Fruit fly (Drosophila melanogaster) whole organism, pupa: ENCODE measurements around the gene E2f2.

Experiments used
- CG10348 ChIP-seq: fragments of 200-800 bp; sonication (Bioruptor generic); IDR thresholded peaks from 2 replicates; pipeline ENCODE4 v1.3.6; 2022; ENCODE audit warnings: missing biosample characterization, missing genetic modification characterization
- CG12605 ChIP-seq: fragments of 200-800 bp; sonication (Bioruptor generic); IDR thresholded peaks from 2 replicates; pipeline ENCODE4 v1.3.6; 2022; ENCODE audit warnings: missing biosample characterization, missing genetic modification characterization
- CG13204 ChIP-seq: fragments of 200-800 bp; sonication (Bioruptor generic); optimal IDR thresholded peaks from 2 replicates; lab custom pipeline; 2018; ENCODE audit warnings: missing biosample characterization, mild to moderate bottlenecking, missing genetic modification characterization, moderate library complexity
- CG14655 ChIP-seq: fragments of 200-800 bp; sonication (Bioruptor generic); optimal IDR thresholded peaks from 3 replicates; lab custom pipeline; 2017; ENCODE audit warnings: mild to moderate bottlenecking, missing biosample characterization, missing genetic modification reagents, missing genetic modification characterization
- CG15710 ChIP-seq: fragments of 200-800 bp; sonication (Bioruptor generic); optimal IDR thresholded peaks from 2 replicates; lab custom pipeline; 2018; ENCODE audit warnings: missing biosample characterization, mild to moderate bottlenecking, missing genetic modification characterization, moderate library complexity
- CG17806 ChIP-seq: fragments of 200-800 bp; sonication (Bioruptor generic); optimal IDR thresholded peaks from 2 replicates; lab custom pipeline; 2018; ENCODE audit warnings: missing biosample characterization, mild to moderate bottlenecking, missing genetic modification characterization, moderate library complexity
- CG32121 ChIP-seq: fragments of 200-800 bp; sonication (Bioruptor generic); IDR thresholded peaks from 2 replicates; pipeline ENCODE4 v1.3.6; 2022; ENCODE audit warnings: missing biosample characterization, missing genetic modification characterization
- CG34367 ChIP-seq: fragments of 200-800 bp; sonication (Bioruptor generic); optimal IDR thresholded peaks from 2 replicates; lab custom pipeline; 2018; ENCODE audit warnings: missing biosample characterization, mild to moderate bottlenecking, missing genetic modification characterization
- CG4496 ChIP-seq: fragments of 200-800 bp; sonication (Bioruptor generic); IDR thresholded peaks from 3 replicates; pipeline ENCODE4 v1.3.6; 2022; ENCODE audit warnings: missing biosample characterization, missing genetic modification characterization
- CG8159 ChIP-seq: fragments of 200-800 bp; sonication (Bioruptor generic); optimal IDR thresholded peaks from 3 replicates; lab custom pipeline; 2018; ENCODE audit warnings: missing biosample characterization, mild to moderate bottlenecking, missing genetic modification characterization, moderate library complexity
- CG8301 ChIP-seq: fragments of 200-800 bp; sonication (Bioruptor generic); optimal IDR thresholded peaks from 2 replicates; lab custom pipeline; 2018; ENCODE audit warnings: missing biosample characterization, mild to moderate bottlenecking, missing genetic modification characterization
- CG9948 ChIP-seq: fragments of 200-800 bp; sonication (Bioruptor generic); optimal IDR thresholded peaks from 2 replicates; lab custom pipeline; 2018; ENCODE audit warnings: missing biosample characterization, mild to moderate bottlenecking, missing genetic modification characterization, moderate library complexity
- D1 ChIP-seq: fragments of 200-800 bp; sonication (Bioruptor generic); optimal IDR thresholded peaks from 2 replicates; lab custom pipeline; 2018; ENCODE audit warnings: missing biosample characterization, mild to moderate bottlenecking, missing genetic modification characterization, moderate library complexity
- EcR ChIP-seq: fragments of 200-800 bp; sonication (Bioruptor generic); optimal IDR thresholded peaks from 3 replicates; lab custom pipeline; 2019; ENCODE audit warnings: missing biosample characterization, missing genetic modification characterization, mild to moderate bottlenecking, moderate library complexity, missing genetic modification reagents
- Ets98B ChIP-seq: fragments of 200-800 bp; sonication (Bioruptor generic); IDR thresholded peaks from 2 replicates; pipeline ENCODE4 v1.3.6; 2022; ENCODE audit warnings: missing biosample characterization, missing genetic modification characterization
- Pif1A ChIP-seq: fragments of 200-800 bp; sonication (Bioruptor generic); optimal IDR thresholded peaks from 3 replicates; lab custom pipeline; 2016; ENCODE audit warnings: missing biosample characterization, missing genetic modification characterization
- Pif1B ChIP-seq: fragments of 200-800 bp; sonication (Bioruptor generic); optimal IDR thresholded peaks from 3 replicates; lab custom pipeline; 2016; ENCODE audit warnings: missing biosample characterization, missing genetic modification characterization
- Snoo ChIP-seq: fragments of 200-800 bp; sonication (Bioruptor generic); optimal IDR thresholded peaks from 3 replicates; lab custom pipeline; 2017; ENCODE audit warnings: missing biosample characterization, mild to moderate bottlenecking, missing genetic modification characterization, inconsistent platforms
- fd96Ca ChIP-seq: fragments of 200-800 bp; sonication (Bioruptor generic); IDR thresholded peaks from 3 replicates; pipeline ENCODE4 v1.3.6; 2022; ENCODE audit warnings: missing biosample characterization, missing genetic modification characterization
- gl ChIP-seq: fragments of 200-800 bp; sonication (Bioruptor generic); optimal IDR thresholded peaks from 2 replicates; lab custom pipeline; 2018; ENCODE audit warnings: missing biosample characterization, mild to moderate bottlenecking, missing genetic modification characterization
- rn ChIP-seq: fragments of 200-800 bp; sonication (Bioruptor generic); IDR thresholded peaks from 2 replicates; pipeline ENCODE4 v1.3.6; 2022; ENCODE audit warnings: missing biosample characterization, missing genetic modification characterization

Gene E2f2

dm6 chr2L:21178436-21179216, 22.1 kb upstream of the E2f2 start:
- TF ChIP-seq CG32121 (GFP tag; lab: Robert Waterston, UW) (no peak), EcR (GFP tag; lab: Kevin White, UChicago) (peak; percentile 9)

DNA sequence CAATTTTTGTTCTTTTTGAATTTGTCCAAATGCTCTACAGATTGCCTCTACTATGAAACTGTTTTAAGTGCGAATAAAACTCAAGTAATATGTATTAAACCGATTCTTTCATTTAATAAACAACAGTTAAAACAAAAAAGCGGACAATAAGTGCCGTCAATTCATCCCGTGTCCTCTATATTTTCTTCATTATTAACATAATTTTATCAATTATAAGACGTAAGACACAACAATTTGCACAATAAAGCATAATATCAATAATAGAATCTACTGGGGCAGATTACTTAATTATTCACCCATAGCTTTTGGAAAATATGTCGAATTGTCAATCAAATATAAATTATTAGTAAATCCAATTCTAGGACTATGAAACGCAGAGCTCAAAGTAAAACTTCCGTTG, 16.4 kb upstream of the E2f2 start, which contains the start of gene CG31627:
Gene CG31627 (plus strand): TSS at position 301 of the 400 bp plus-strand sequence.
- TF ChIP-seq CG34367 (tag; lab: Kevin White, UChicago) = no peak
- TF ChIP-seq, all 21 proteins: peak for 0

- TF ChIP-seq Pif1A (no peak), D1 (tag; lab: Kevin White, UChicago) (no peak), EcR (GFP tag; lab: Kevin White, UChicago) (no peak), CG17806 (tag; lab: Kevin White, UChicago) (no peak), CG32121 (GFP tag; lab: Robert Waterston, UW) (no peak), CG15710 (tag; lab: Kevin White, UChicago) (no peak), Pif1B (GFP tag; lab: Kevin White, UChicago) (no peak), Ets98B (GFP tag; lab: Robert Waterston, UW) (no peak), rn (no peak), CG12605 (GFP tag; lab: Robert Waterston, UW) (no peak), gl (tag; lab: Kevin White, UChicago) (no peak), CG9948 (no peak), CG8159 (tag; lab: Kevin White, UChicago) (no peak), CG34367 (tag; lab: Kevin White, UChicago) (no peak), CG14655 (no peak), fd96Ca (no peak), CG10348 (no peak)
These were observed 13.3 kb upstream of the E2f2 start for dm6 chr2L:21169863-21170262.

DNA sequence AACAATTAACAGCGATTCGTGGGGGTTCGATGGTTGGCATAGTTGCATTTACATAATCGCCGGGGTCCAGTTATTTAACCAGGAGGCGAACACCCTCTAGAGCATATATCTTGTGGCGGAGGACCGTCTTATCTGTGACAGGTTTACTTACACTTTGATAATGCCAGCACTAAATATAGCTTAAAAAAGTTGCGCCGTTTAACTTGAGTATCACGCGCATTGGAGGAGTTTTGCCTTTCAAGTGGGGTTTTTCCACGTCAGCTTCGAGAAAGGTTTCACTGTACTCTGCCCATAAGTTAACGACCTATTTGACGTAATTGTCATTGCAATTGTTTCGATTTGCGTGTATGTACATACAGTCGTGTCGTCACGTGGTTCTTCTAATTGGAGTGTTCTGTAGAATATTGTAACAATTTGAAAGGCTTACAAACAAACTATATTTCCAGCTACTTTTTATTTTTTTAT, 12.6 kb upstream of the E2f2 start:
- TF ChIP-seq Snoo (tag; lab: Kevin White, UChicago) (no peak), CG34367 (tag; lab: Kevin White, UChicago) (no peak), EcR (GFP tag; lab: Kevin White, UChicago) (peak; percentile 78)

DNA sequence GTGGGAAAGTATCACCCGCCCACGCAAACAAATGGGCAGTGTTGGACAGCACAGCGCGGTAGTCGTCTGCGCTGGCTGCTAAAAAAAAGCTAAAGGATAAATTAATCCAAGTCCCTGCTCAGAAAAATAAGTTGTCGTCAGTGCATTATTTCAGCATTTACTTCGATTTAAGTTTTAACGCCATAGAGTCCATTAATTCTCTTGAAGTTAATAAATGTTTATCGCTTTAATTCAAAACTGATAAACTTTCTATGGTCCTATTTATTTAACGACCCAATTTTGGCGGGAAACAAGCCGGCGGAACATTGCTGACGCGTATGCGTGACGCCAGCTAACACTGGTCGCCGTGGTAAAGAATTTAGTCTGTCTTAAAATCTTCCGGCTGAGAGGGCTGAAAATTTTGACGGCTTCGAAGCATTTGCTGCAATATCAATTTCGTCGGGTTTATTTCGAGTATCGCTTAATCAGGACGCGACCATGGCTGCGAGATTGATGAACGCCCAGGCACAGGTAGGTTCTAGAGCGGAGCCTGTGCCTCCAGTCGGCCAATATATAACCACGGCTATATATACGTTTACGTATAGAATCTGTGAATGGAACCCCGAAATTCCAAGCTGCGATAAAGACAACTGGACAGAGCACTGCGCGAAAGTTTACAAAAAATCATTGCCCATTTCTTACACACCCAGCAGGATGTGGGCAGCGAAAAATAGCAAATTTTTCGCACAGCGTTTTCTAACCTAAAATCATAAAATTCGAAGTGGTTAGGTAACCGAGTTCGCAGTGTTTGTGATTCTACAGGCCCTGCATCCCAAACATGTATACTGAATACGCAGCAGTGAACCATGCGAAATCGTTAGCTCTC, 12.0 kb upstream of the E2f2 start, which contains the start of the genes mAcon1, CG43345 and CG43346:
Gene mAcon1 (plus strand): TSS at position 276 of the 865 bp plus-strand sequence.
Gene CG43345 (minus strand): TSS at position 287 of the 865 bp plus-strand sequence.
Gene CG43346 (minus strand): TSS at position 287 of the 865 bp plus-strand sequence.
- TF ChIP-seq CG4496 (peak; percentile 34; the same call in 1 of the 3 replicates), CG8159 (tag; lab: Kevin White, UChicago) (peak; percentile 76), EcR (GFP tag; lab: Kevin White, UChicago) (no peak), CG13204 (no peak), CG34367 (tag; lab: Kevin White, UChicago) (no peak), CG14655 (no peak), fd96Ca (peak; percentile 71), CG8301 (peak; percentile 66), D1 (tag; lab: Kevin White, UChicago) (no peak), Ets98B (GFP tag; lab: Robert Waterston, UW) (no peak), Snoo (tag; lab: Kevin White, UChicago) (peak; percentile 68), CG9948 (peak; percentile 62), CG17806 (tag; lab: Kevin White, UChicago) (peak; percentile 52), CG32121 (GFP tag; lab: Robert Waterston, UW) (peak; percentile 39), rn (no peak), CG15710 (tag; lab: Kevin White, UChicago) (peak; percentile 80), Pif1B (GFP tag; lab: Kevin White, UChicago) (no peak), Pif1A (no peak), CG12605 (GFP tag; lab: Robert Waterston, UW) (no peak), CG10348 (0 out of 2 replicates have a peak, but pooled peaks have one; percentile 42), gl (tag; lab: Kevin White, UChicago) (peak; percentile 17)

- TF ChIP-seq CG8301 (no peak), CG4496 (no peak), CG13204 (no peak), CG9948 (no peak), CG12605 (GFP tag; lab: Robert Waterston, UW) (no peak), Snoo (tag; lab: Kevin White, UChicago) (no peak), Pif1A (no peak), CG17806 (tag; lab: Kevin White, UChicago) (no peak), fd96Ca (no peak), CG8159 (tag; lab: Kevin White, UChicago) (no peak), Pif1B (GFP tag; lab: Kevin White, UChicago) (no peak), rn (no peak), CG15710 (tag; lab: Kevin White, UChicago) (no peak), Ets98B (GFP tag; lab: Robert Waterston, UW) (no peak), CG34367 (tag; lab: Kevin White, UChicago) (no peak)
These were observed 9.9 kb upstream of the E2f2 start for dm6 chr2L:21166422-21166821.
